Worm (Caenorhabditis elegans): ENCODE measurements around the gene lipl-4.

The lipl-4 gene

ce11 chrV:6549871-6550270, at the start of gene lipl-4:
Gene lipl-4, plus strand, starts transcription at chrV:6550171.
- peak; percentile 5 for TF ChIP-seq pha-4 (tag; optimal IDR thresholded peaks at IDR 0.05)
- no peak for TF ChIP-seq R02D3.7 (tag; optimal IDR thresholded peaks at IDR 0.05)
- TF ChIP-seq pqm-1 (tag; optimal IDR thresholded peaks at IDR 0.05) = peak; percentile 18

ce11 chrV:6503158-6503557, 46.8 kb upstream of the lipl-4 start:
- TF ChIP-seq nhr-25 (tag; optimal IDR thresholded peaks at IDR 0.05) (peak; percentile 0), lin-39 (tag; optimal IDR thresholded peaks at IDR 0.05) (peak; percentile 39), egl-5 (tag; optimal IDR thresholded peaks at IDR 0.05) (no peak), lin-15B (tag; optimal IDR thresholded peaks at IDR 0.05) (no peak)

- TF ChIP-seq nhr-28 (tag; optimal IDR thresholded peaks at IDR 0.05) = no peak
- no peak for TF ChIP-seq nhr-25 (tag; optimal IDR thresholded peaks at IDR 0.05)
- TF ChIP-seq daf-12 (tag; optimal IDR thresholded peaks at IDR 0.05) = no peak
- TF ChIP-seq unc-39 (tag; optimal IDR thresholded peaks at IDR 0.05) = no peak
- TF ChIP-seq mdl-1 (tag; optimal IDR thresholded peaks at IDR 0.05) = no peak
- no peak for TF ChIP-seq lsy-12 (tag; optimal IDR thresholded peaks at IDR 0.05)
- TF ChIP-seq ceh-82 (tag; optimal IDR thresholded peaks at IDR 0.05) = no peak
- no peak for TF ChIP-seq nhr-23 (tag; optimal IDR thresholded peaks at IDR 0.05)
- no peak for TF ChIP-seq nfya-1 (tag; optimal IDR thresholded peaks at IDR 0.05; ENCODE audit: insufficient read depth)
- no peak for TF ChIP-seq fkh-10 (GFP tag; optimal IDR thresholded peaks at IDR 0.05)
- TF ChIP-seq fkh-2 (tag; optimal IDR thresholded peaks at IDR 0.05) = no peak
- no peak for TF ChIP-seq nhr-11 (tag; optimal IDR thresholded peaks at IDR 0.05)
- TF ChIP-seq nhr-77 (tag; optimal IDR thresholded peaks at IDR 0.05) = no peak
- no peak for TF ChIP-seq ama-1 (optimal IDR thresholded peaks at IDR 0.05)
- no peak for TF ChIP-seq ceh-9 (tag; optimal IDR thresholded peaks at IDR 0.05)
- TF ChIP-seq zag-1 (tag; optimal IDR thresholded peaks at IDR 0.05) = no peak
- TF ChIP-seq sea-2 (GFP tag; optimal IDR thresholded peaks at IDR 0.05) = no peak
- TF ChIP-seq elt-1 (tag; optimal IDR thresholded peaks at IDR 0.05) = no peak
- no peak for TF ChIP-seq hmg-11 (tag; optimal IDR thresholded peaks at IDR 0.05)
- no peak for TF ChIP-seq ZK546.5 (tag; optimal IDR thresholded peaks at IDR 0.05)
Observed at ce11 chrV:6504131-6504827, 45.7 kb upstream of the lipl-4 start, which contains the start of gene moc-2. Gene moc-2, minus strand, starts transcription at chrV:6504181.

- TF ChIP-seq egl-5 (tag; optimal IDR thresholded peaks at IDR 0.05) (no peak), mml-1 (tag; optimal IDR thresholded peaks at IDR 0.05) (no peak), nhr-237 (tag; optimal IDR thresholded peaks at IDR 0.05) (no peak), unc-39 (tag; optimal IDR thresholded peaks at IDR 0.05) (no peak), ama-1 (optimal IDR thresholded peaks at IDR 0.05) (no peak)
Observed at ce11 chrV:6505339-6505811, 44.6 kb upstream of the lipl-4 start, which contains the start of gene W01A11.7. Gene W01A11.7, minus strand, starts transcription at chrV:6505389.

- TF ChIP-seq lin-15B (tag; optimal IDR thresholded peaks at IDR 0.05) = no peak
Observed at ce11 chrV:6506238-6506956, 43.6 kb upstream of the lipl-4 start.

ce11 chrV:6508703-6509102, 41.3 kb upstream of the lipl-4 start, which contains the start of gene ubh-3:
Gene ubh-3, minus strand, starts transcription at chrV:6508803.
- no peak for TF ChIP-seq egl-27 (tag; optimal IDR thresholded peaks at IDR 0.05)
- no peak for TF ChIP-seq zag-1 (tag; optimal IDR thresholded peaks at IDR 0.05)
- no peak for TF ChIP-seq skn-1 (tag; optimal IDR thresholded peaks at IDR 0.05)
- TF ChIP-seq nhr-43 (tag; optimal IDR thresholded peaks at IDR 0.05; ENCODE audit: poor library complexity, severe bottlenecking) = no peak
- no peak for TF ChIP-seq unc-62 (GFP tag; optimal IDR thresholded peaks at IDR 0.05)
- no peak for TF ChIP-seq nhr-12 (tag; optimal IDR thresholded peaks at IDR 0.05)
- no peak for TF ChIP-seq nhr-77 (tag; optimal IDR thresholded peaks at IDR 0.05)
- no peak for TF ChIP-seq elt-2 (tag; optimal IDR thresholded peaks at IDR 0.05)
- no peak for TF ChIP-seq nhr-76 (tag; optimal IDR thresholded peaks at IDR 0.05)
- TF ChIP-seq jun-1 (tag; optimal IDR thresholded peaks at IDR 0.05) = no peak
